Fruit fly (Drosophila melanogaster) whole organism, embryonic: Measurements from ENCODE around the gene CG2747.

Experiments
- Aef1 ChIP-seq: fragments of 200-800 bp; sonication (Bioruptor generic); IDR thresholded peaks from 3 replicates; pipeline ENCODE4 v1.3.6; 2022; ENCODE audit warnings: missing biosample characterization, missing genetic modification characterization
- BEAF-32 ChIP-seq: fragments of 200-800 bp; sonication (Bioruptor generic); optimal IDR thresholded peaks from 3 replicates; lab custom pipeline; 2017; ENCODE audit warnings: missing biosample characterization, missing genetic modification characterization, mild to moderate bottlenecking, moderate library complexity, missing genetic modification reagents
- CG10979 ChIP-seq: fragments of 200-800 bp; sonication (Bioruptor generic); optimal IDR thresholded peaks from 2 replicates; lab custom pipeline; 2018; ENCODE audit warnings: missing biosample characterization, mild to moderate bottlenecking, missing genetic modification characterization, moderate library complexity
- CG11504 ChIP-seq: fragments of 200-800 bp; sonication (Bioruptor generic); optimal IDR thresholded peaks from 3 replicates; lab custom pipeline; 2019; ENCODE audit warnings: missing biosample characterization, mild to moderate bottlenecking, missing genetic modification characterization, moderate library complexity
- CG12219 ChIP-seq: fragments of 200-800 bp; sonication (Bioruptor generic); optimal IDR thresholded peaks from 3 replicates; lab custom pipeline; 2018; ENCODE audit warnings: missing biosample characterization, mild to moderate bottlenecking, missing genetic modification characterization
- CG12391 ChIP-seq: fragments of 200-800 bp; sonication (Bioruptor generic); optimal IDR thresholded peaks from 3 replicates; lab custom pipeline; 2018; ENCODE audit warnings: missing biosample characterization, mild to moderate bottlenecking, missing genetic modification characterization, moderate library complexity
- CG13123 ChIP-seq: fragments of 200-800 bp; sonication (Bioruptor generic); optimal IDR thresholded peaks from 2 replicates; lab custom pipeline; 2016; ENCODE audit warnings: missing biosample characterization, missing genetic modification characterization
- CG13775 ChIP-seq: fragments of 200-800 bp; sonication (Bioruptor generic); optimal IDR thresholded peaks from 3 replicates; lab custom pipeline; 2017; ENCODE audit warnings: missing biosample characterization, mild to moderate bottlenecking, missing genetic modification characterization
- CG16779 ChIP-seq: fragments of 200-800 bp; sonication (Bioruptor generic); IDR thresholded peaks from 2 replicates; pipeline ENCODE4 v1.3.6; 2022; ENCODE audit warnings: missing biosample characterization, missing genetic modification characterization
- CG17802 ChIP-seq: fragments of 200-800 bp; sonication (Bioruptor generic); optimal IDR thresholded peaks from 2 replicates; lab custom pipeline; 2018; ENCODE audit warnings: missing biosample characterization, mild to moderate bottlenecking, missing genetic modification characterization, moderate library complexity
- CG18011 ChIP-seq: fragments of 200-800 bp; sonication (Bioruptor generic); optimal IDR thresholded peaks from 2 replicates; lab custom pipeline; 2017; ENCODE audit warnings: missing biosample characterization, missing genetic modification characterization, mild to moderate bottlenecking, moderate library complexity, missing genotype
- CG18599 ChIP-seq: fragments of 200-800 bp; sonication (Bioruptor generic); optimal IDR thresholded peaks from 3 replicates; lab custom pipeline; 2017; ENCODE audit warnings: missing biosample characterization, missing genetic modification characterization, mild to moderate bottlenecking, moderate library complexity, missing genetic modification reagents
- CG3065 ChIP-seq: fragments of 200-800 bp; sonication (Bioruptor generic); optimal IDR thresholded peaks from 2 replicates; lab custom pipeline; 2016; ENCODE audit warnings: missing biosample characterization, missing genetic modification characterization
- CG4854 ChIP-seq: fragments of 200-800 bp; sonication (Bioruptor generic); optimal IDR thresholded peaks from 2 replicates; lab custom pipeline; 2016; ENCODE audit warnings: missing biosample characterization, missing genetic modification characterization, inconsistent platforms
- CG5245 ChIP-seq: fragments of 200-800 bp; sonication (Bioruptor generic); optimal IDR thresholded peaks from 3 replicates; lab custom pipeline; 2016; ENCODE audit warnings: missing biosample characterization, missing genetic modification characterization
- CG6813 ChIP-seq: fragments of 200-800 bp; sonication (Bioruptor generic); optimal IDR thresholded peaks from 2 replicates; lab custom pipeline; 2017; ENCODE audit warnings: missing biosample characterization, missing genetic modification characterization, mild to moderate bottlenecking, moderate library complexity, missing genetic modification reagents
- CG8944 ChIP-seq: fragments of 200-800 bp; sonication (Bioruptor generic); optimal IDR thresholded peaks from 3 replicates; lab custom pipeline; 2016; ENCODE audit warnings: missing biosample characterization, missing genetic modification characterization
- CG9437 ChIP-seq: fragments of 200-800 bp; sonication (Bioruptor generic); optimal IDR thresholded peaks from 2 replicates; lab custom pipeline; 2018; ENCODE audit warnings: missing biosample characterization, mild to moderate bottlenecking, missing genetic modification characterization
- CG9609 ChIP-seq: fragments of 200-800 bp; sonication (Bioruptor generic); optimal IDR thresholded peaks from 3 replicates; lab custom pipeline; 2016; ENCODE audit warnings: missing biosample characterization, missing genetic modification characterization
- CG9727 ChIP-seq: fragments of 200-800 bp; sonication (Bioruptor generic); optimal IDR thresholded peaks from 3 replicates; lab custom pipeline; 2017; ENCODE audit warnings: missing biosample characterization, mild to moderate bottlenecking, missing genetic modification characterization
- CG9817 ChIP-seq: fragments of 200-800 bp; sonication (Bioruptor generic); optimal IDR thresholded peaks from 2 replicates; lab custom pipeline; 2018; ENCODE audit warnings: missing biosample characterization, mild to moderate bottlenecking, missing genetic modification characterization, moderate library complexity
- CHES-1-like ChIP-seq: fragments of 200-800 bp; sonication (Bioruptor generic); optimal IDR thresholded peaks from 2 replicates; lab custom pipeline; 2016; ENCODE audit warnings: missing biosample characterization, missing genetic modification characterization
- Mes4 ChIP-seq: fragments of 200-800 bp; sonication (Bioruptor generic); optimal IDR thresholded peaks from 2 replicates; lab custom pipeline; 2016; ENCODE audit warnings: missing biosample characterization, missing genetic modification characterization
- Nf-YA ChIP-seq: fragments of 200-800 bp; sonication (Bioruptor generic); IDR thresholded peaks from 2 replicates; pipeline ENCODE4 v1.3.6; 2022; ENCODE audit warnings: missing biosample characterization, missing genetic modification characterization
- Ptx1 ChIP-seq: fragments of 200-800 bp; sonication (Bioruptor generic); IDR thresholded peaks from 2 replicates; pipeline ENCODE4 v1.3.6; 2022; ENCODE audit warnings: missing biosample characterization, missing genetic modification characterization
- Rx ChIP-seq: fragments of 200-800 bp; sonication (Bioruptor generic); IDR thresholded peaks from 2 replicates; pipeline ENCODE4 v1.3.6; 2022; ENCODE audit warnings: missing biosample characterization, missing genetic modification characterization
- Spps ChIP-seq: fragments of 200-800 bp; sonication (Bioruptor generic); optimal IDR thresholded peaks from 2 replicates; lab custom pipeline; 2018; ENCODE audit warnings: missing biosample characterization, mild to moderate bottlenecking, missing genetic modification characterization
- YL-1 ChIP-seq: fragments of 200-800 bp; sonication (Bioruptor generic); optimal IDR thresholded peaks from 3 replicates; lab custom pipeline; 2017; ENCODE audit warnings: missing biosample characterization, mild to moderate bottlenecking, missing genetic modification characterization
- aop ChIP-seq: fragments of 200-800 bp; sonication (Bioruptor generic); IDR thresholded peaks from 2 replicates; pipeline ENCODE4 v1.3.6; 2022; ENCODE audit warnings: missing biosample characterization, missing genetic modification characterization
- caup ChIP-seq: fragments of 200-800 bp; sonication (Bioruptor generic); optimal IDR thresholded peaks from 3 replicates; lab custom pipeline; 2017; ENCODE audit warnings: missing biosample characterization, mild to moderate bottlenecking, missing genetic modification characterization, moderate library complexity; ENCODE audit not compliant: severe bottlenecking
- danr ChIP-seq: fragments of 200-800 bp; sonication (Bioruptor generic); IDR thresholded peaks from 2 replicates; pipeline ENCODE4 v1.3.6; 2022; ENCODE audit warnings: missing biosample characterization, missing genetic modification characterization
- gem ChIP-seq: fragments of 200-800 bp; sonication (Bioruptor generic); optimal IDR thresholded peaks from 2 replicates; lab custom pipeline; 2019; ENCODE audit warnings: missing biosample characterization, mild to moderate bottlenecking, missing genetic modification characterization, moderate library complexity
- gfzf ChIP-seq: fragments of 200-800 bp; sonication (Bioruptor generic); optimal IDR thresholded peaks from 2 replicates; lab custom pipeline; 2016; ENCODE audit warnings: missing biosample characterization, mild to moderate bottlenecking, missing genetic modification characterization, moderate library complexity
- inv ChIP-seq: fragments of 200-800 bp; sonication (Bioruptor generic); IDR thresholded peaks from 2 replicates; pipeline ENCODE4 v1.3.6; 2022; ENCODE audit warnings: missing biosample characterization, missing genetic modification characterization; ENCODE audit not compliant: partially characterized antibody
- kay ChIP-seq: fragments of 200-800 bp; sonication (Bioruptor generic); optimal IDR thresholded peaks from 2 replicates; lab custom pipeline; 2016; ENCODE audit warnings: missing biosample characterization, missing genetic modification characterization
- ken ChIP-seq: fragments of 200-800 bp; sonication (Bioruptor generic); IDR thresholded peaks from 3 replicates; pipeline ENCODE4 v1.3.6; 2022; ENCODE audit warnings: missing biosample characterization, missing genetic modification characterization
- lab ChIP-seq: fragments of 200-800 bp; sonication (Bioruptor generic); optimal IDR thresholded peaks from 3 replicates; lab custom pipeline; 2017; ENCODE audit warnings: missing biosample characterization, missing genetic modification characterization, mild to moderate bottlenecking, moderate library complexity, missing genetic modification reagents
- lbe ChIP-seq: fragments of 200-800 bp; sonication (Bioruptor generic); optimal IDR thresholded peaks from 2 replicates; lab custom pipeline; 2016; ENCODE audit warnings: missing biosample characterization, mild to moderate bottlenecking, missing genetic modification characterization
- nau ChIP-seq: fragments of 200-800 bp; sonication (Bioruptor generic); optimal IDR thresholded peaks from 3 replicates; lab custom pipeline; 2017; ENCODE audit warnings: missing biosample characterization, mild to moderate bottlenecking, missing genetic modification characterization, missing genetic modification reagents
- org-1 ChIP-seq: fragments of 200-800 bp; sonication (Bioruptor generic); optimal IDR thresholded peaks from 2 replicates; lab custom pipeline; 2017; ENCODE audit warnings: missing biosample characterization, missing genetic modification characterization
- pan ChIP-seq, 4 experiments: fragments of >200 bp in 3 of 4; fragments of 200-800 bp in 1 of 4; sonication (Bioruptor generic) in 1 of 4; optimal IDR thresholded peaks in 3 of 4; IDR thresholded peaks in 1 of 4; 2 replicates each; pipeline versions ENCODE4 v1.3.6 to Lab custom; 2017 to 2022; ENCODE audit warnings: missing biosample characterization in 2 of 4, missing genetic modification characterization in 2 of 4, mixed read lengths in 1 of 4
- pnt ChIP-seq: fragments of 200-800 bp; sonication (Bioruptor generic); optimal IDR thresholded peaks from 3 replicates; lab custom pipeline; 2016; ENCODE audit warnings: missing biosample characterization, missing genetic modification characterization
- pros ChIP-seq: fragments of 200-800 bp; sonication (Bioruptor generic); optimal IDR thresholded peaks from 3 replicates; lab custom pipeline; 2019; ENCODE audit warnings: missing biosample characterization, mild to moderate bottlenecking, missing genetic modification characterization, moderate library complexity
- psq ChIP-seq: fragments of 200-800 bp; sonication (Bioruptor generic); optimal IDR thresholded peaks from 2 replicates; lab custom pipeline; 2017; ENCODE audit warnings: missing biosample characterization, missing genetic modification characterization
- rib ChIP-seq: fragments of 200-800 bp; sonication (Bioruptor generic); IDR thresholded peaks from 2 replicates; pipeline ENCODE4 v1.3.6; 2022; ENCODE audit warnings: missing biosample characterization, missing genetic modification characterization
- tap ChIP-seq: fragments of 200-800 bp; optimal IDR thresholded peaks from 3 replicates; lab custom pipeline; 2019; ENCODE audit warnings: missing biosample characterization, mild to moderate bottlenecking, missing genetic modification characterization, moderate library complexity
- tin ChIP-seq: fragments of 200-800 bp; sonication (Bioruptor generic); optimal IDR thresholded peaks from 3 replicates; lab custom pipeline; 2016; ENCODE audit warnings: missing biosample characterization, missing genetic modification characterization
- ttk ChIP-seq: fragments of 200-800 bp; sonication (Bioruptor generic); IDR thresholded peaks from 2 replicates; pipeline ENCODE4 v2.1.2; 2022; ENCODE audit warnings: missing biosample characterization, missing genetic modification characterization
- wdn ChIP-seq: fragments of 200-800 bp; sonication (Bioruptor generic); IDR thresholded peaks from 2 replicates; pipeline ENCODE4 v1.3.6; 2022; ENCODE audit warnings: missing biosample characterization, missing genetic modification characterization

Gene CG2747

DNA sequence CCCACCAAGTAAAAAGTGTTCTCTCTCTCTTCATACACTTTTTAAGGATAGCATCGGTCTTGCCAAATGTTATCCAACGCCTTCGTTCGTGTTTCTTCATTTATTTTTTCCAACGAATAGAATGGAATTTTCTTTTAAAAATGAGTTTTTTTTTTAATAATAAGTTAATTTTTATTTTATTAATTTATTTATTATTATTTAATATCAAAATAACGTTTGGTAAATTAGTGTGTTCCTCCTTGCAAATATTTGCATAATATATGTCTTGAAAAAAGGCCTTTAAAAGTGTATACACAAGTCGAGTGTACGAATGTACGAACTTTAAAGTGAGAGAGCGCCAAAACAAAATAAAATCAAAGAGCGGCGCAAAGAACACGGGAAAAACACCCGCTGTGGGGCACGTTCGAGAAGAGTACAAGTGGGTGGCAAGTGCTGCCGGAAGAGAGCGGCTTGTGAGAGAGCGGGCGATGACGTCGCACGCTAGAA lies 3.3 kb downstream of the CG2747 start (continued):
- TF ChIP-seq CG18011 (peak; percentile 40), pnt (peak; percentile 12), CG5245 (GFP tag; lab: Kevin White, UChicago) (peak; percentile 52), ken (peak; percentile 75; the same call in 2 of the 3 replicates), CG12219 (GFP tag; lab: Kevin White, UChicago) (peak; percentile 62), CG9727 (GFP tag; lab: Kevin White, UChicago) (peak; percentile 79), Rx (GFP tag; lab: Robert Waterston, UW) (no peak), CG3065 (GFP tag; lab: Kevin White, UChicago) (peak; percentile 45), caup (GFP tag; lab: Kevin White, UChicago) (peak; percentile 79), nau (no peak), CG11504 (peak; percentile 90), psq (GFP tag; lab: Kevin White, UChicago) (peak; percentile 48), Mes4 (GFP tag; lab: Kevin White, UChicago) (no peak), CG17802 (tag; lab: Kevin White, UChicago) (no peak), Spps (tag; lab: Kevin White, UChicago) (peak; percentile 50), org-1 (GFP tag; lab: Kevin White, UChicago) (peak; percentile 80), danr (peak; percentile 50; the same call in 1 of the 2 replicates), lab (GFP tag; lab: Kevin White, UChicago) (peak; percentile 86), CG4854 (GFP tag; lab: Kevin White, UChicago) (no peak), aop (GFP tag; lab: Robert Waterston, UW) (no peak), CG18599 (GFP tag; lab: Kevin White, UChicago) (peak; percentile 91), CG9609 (GFP tag; lab: Kevin White, UChicago) (peak; percentile 44), lbe (GFP tag; lab: Kevin White, UChicago) (peak; percentile 46), YL-1 (peak; percentile 58), gem (tag; lab: Kevin White, UChicago) (peak; percentile 96), CG13123 (GFP tag; lab: Kevin White, UChicago) (peak; percentile 53), kay (GFP tag; lab: Kevin White, UChicago) (peak; percentile 15), gfzf (GFP tag; lab: Kevin White, UChicago) (no peak), inv (no peak), pros (GFP tag; lab: Kevin White, UChicago) (no peak), CG9437 (GFP tag; lab: Kevin White, UChicago) (peak; percentile 94), tin (peak; percentile 60), rib (no peak), tap (peak; percentile 77), CHES-1-like (GFP tag; lab: Kevin White, UChicago) (no peak), Aef1 (GFP tag; lab: Robert Waterston, UW) (peak; percentile 53; the same call in 2 of the 3 replicates), CG10979 (tag; lab: Kevin White, UChicago) (peak; percentile 89), Ptx1 (GFP tag; lab: Robert Waterston, UW) (peak; percentile 86), CG16779 (GFP tag; lab: Robert Waterston, UW) (no peak), CG9817 (tag; lab: Kevin White, UChicago) (peak; percentile 80), wdn (GFP tag; lab: Robert Waterston, UW) (peak; percentile 59), Nf-YA (no peak), CG6813 (GFP tag; lab: Kevin White, UChicago) (peak; percentile 74), ttk (GFP tag; lab: Robert Waterston, UW) (peak; percentile 81), CG8944 (GFP tag; lab: Kevin White, UChicago) (no peak), pan (optimal IDR thresholded peaks at IDR 0.05; lab: Kevin White, UChicago) (no peak), pan (GFP tag; optimal IDR thresholded peaks at IDR 0.05 in 1 of 2, IDR thresholded peaks at IDR 0.05 in 1 of 2) (peak in 1 of 2 experiments; percentile 75), CG12391 (tag; lab: Kevin White, UChicago) (peak; percentile 94), BEAF-32 (GFP tag; lab: Kevin White, UChicago) (no peak), CG13775 (GFP tag; lab: Kevin White, UChicago) (peak; percentile 90)
